Fruit fly (Drosophila melanogaster) whole organism, embryonic: ENCODE measurements around the gene Brms1.

ENCODE experiments used
- Asciz ChIP-seq: fragments of 200-800 bp; sonication (Bioruptor generic); optimal IDR thresholded peaks from 2 replicates; lab custom pipeline; 2017; ENCODE audit warnings: missing biosample characterization, mild to moderate bottlenecking, missing genetic modification characterization, missing genetic modification reagents
- Bdp1 ChIP-seq: fragments of 200-800 bp; sonication (Bioruptor generic); optimal IDR thresholded peaks from 3 replicates; lab custom pipeline; 2016; ENCODE audit warnings: missing biosample characterization, missing genetic modification characterization
- Bteb2 ChIP-seq: fragments of 200-800 bp; sonication (Bioruptor generic); optimal IDR thresholded peaks from 2 replicates; lab custom pipeline; 2016; ENCODE audit warnings: missing biosample characterization, missing genetic modification characterization
- CG10267 ChIP-seq: fragments of 200-800 bp; sonication (Bioruptor generic); optimal IDR thresholded peaks from 2 replicates; lab custom pipeline; 2018; ENCODE audit warnings: missing biosample characterization, mild to moderate bottlenecking, missing genetic modification characterization, moderate library complexity
- CG10654 ChIP-seq: fragments of 200-800 bp; sonication (Bioruptor generic); optimal IDR thresholded peaks from 2 replicates; lab custom pipeline; 2016; ENCODE audit warnings: missing biosample characterization, missing genetic modification characterization
- CG11456 ChIP-seq: fragments of 200-800 bp; sonication (Bioruptor generic); IDR thresholded peaks from 3 replicates; pipeline ENCODE4 v1.3.6; 2022; ENCODE audit warnings: missing biosample characterization, missing genetic modification characterization
- CG12104 ChIP-seq: fragments of 200-800 bp; sonication (Bioruptor generic); optimal IDR thresholded peaks from 3 replicates; lab custom pipeline; 2016; ENCODE audit warnings: missing biosample characterization, missing genetic modification characterization
- CG12744 ChIP-seq: fragments of 200-800 bp; sonication (Bioruptor generic); optimal IDR thresholded peaks from 2 replicates; lab custom pipeline; 2016; ENCODE audit warnings: missing biosample characterization, missing genetic modification characterization
- CG12769 ChIP-seq: fragments of 200-800 bp; sonication (Bioruptor generic); optimal IDR thresholded peaks from 2 replicates; lab custom pipeline; 2019; ENCODE audit warnings: missing biosample characterization, mild to moderate bottlenecking, missing genetic modification characterization, moderate library complexity
- CG13123 ChIP-seq: fragments of 200-800 bp; sonication (Bioruptor generic); optimal IDR thresholded peaks from 2 replicates; lab custom pipeline; 2016; ENCODE audit warnings: missing biosample characterization, missing genetic modification characterization
- CG14710 ChIP-seq: fragments of 200-800 bp; sonication (Bioruptor generic); optimal IDR thresholded peaks from 3 replicates; lab custom pipeline; 2019; ENCODE audit warnings: missing biosample characterization, mild to moderate bottlenecking, missing genetic modification characterization, moderate library complexity
- CG15514 ChIP-seq: fragments of 200-800 bp; sonication (Bioruptor generic); optimal IDR thresholded peaks from 3 replicates; lab custom pipeline; 2017; ENCODE audit warnings: missing biosample characterization, missing genetic modification characterization, mild to moderate bottlenecking, moderate library complexity, missing genetic modification reagents
- CG15601 ChIP-seq: fragments of 200-800 bp; sonication (Bioruptor generic); optimal IDR thresholded peaks from 3 replicates; lab custom pipeline; 2019; ENCODE audit warnings: missing biosample characterization, mild to moderate bottlenecking, missing genetic modification characterization, moderate library complexity
- CG18764 ChIP-seq: fragments of 200-800 bp; sonication (Bioruptor generic); optimal IDR thresholded peaks from 3 replicates; lab custom pipeline; 2016; ENCODE audit warnings: missing biosample characterization, missing genetic modification characterization
- CG2202 ChIP-seq: fragments of 200-800 bp; sonication (Bioruptor generic); optimal IDR thresholded peaks from 2 replicates; lab custom pipeline; 2018; ENCODE audit warnings: missing biosample characterization, mild to moderate bottlenecking, missing genetic modification characterization
- CG2678 ChIP-seq: fragments of 200-800 bp; sonication (Bioruptor generic); optimal IDR thresholded peaks from 3 replicates; lab custom pipeline; 2019; ENCODE audit warnings: missing biosample characterization, mild to moderate bottlenecking, missing genetic modification characterization, moderate library complexity
- CG3995 ChIP-seq: fragments of 200-800 bp; sonication (Bioruptor generic); optimal IDR thresholded peaks from 3 replicates; lab custom pipeline; 2016; ENCODE audit warnings: missing biosample characterization, missing genetic modification characterization
- CG7963 ChIP-seq: fragments of 200-800 bp; sonication (Bioruptor generic); IDR thresholded peaks from 3 replicates; pipeline ENCODE4 v1.3.6; 2022; ENCODE audit warnings: missing biosample characterization, missing genetic modification characterization; ENCODE audit not compliant: partially characterized antibody
- CG8359 ChIP-seq: fragments of 200-800 bp; sonication (Bioruptor generic); optimal IDR thresholded peaks from 2 replicates; lab custom pipeline; 2017; ENCODE audit warnings: missing biosample characterization, mild to moderate bottlenecking, missing genetic modification characterization, borderline replicate concordance
- CG9727 ChIP-seq: fragments of 200-800 bp; sonication (Bioruptor generic); optimal IDR thresholded peaks from 3 replicates; lab custom pipeline; 2017; ENCODE audit warnings: missing biosample characterization, mild to moderate bottlenecking, missing genetic modification characterization
- CTCF ChIP-seq: fragments of 200-800 bp; sonication (Bioruptor generic); optimal IDR thresholded peaks from 2 replicates; lab custom pipeline; 2017; ENCODE audit warnings: missing biosample characterization, mild to moderate bottlenecking, missing genetic modification characterization, moderate library complexity
- Camta ChIP-seq: fragments of 200-800 bp; sonication (Bioruptor generic); optimal IDR thresholded peaks from 2 replicates; lab custom pipeline; 2016; ENCODE audit warnings: missing biosample characterization, missing genetic modification characterization
- CoRest ChIP-seq: fragments of 200-800 bp; sonication (Bioruptor generic); optimal IDR thresholded peaks from 3 replicates; lab custom pipeline; 2018; ENCODE audit warnings: missing biosample characterization, mild to moderate bottlenecking, missing genetic modification characterization, moderate library complexity
- Dip2 ChIP-seq: fragments of 200-800 bp; sonication (Bioruptor generic); IDR thresholded peaks from 2 replicates; pipeline ENCODE4 v1.3.6; 2022; ENCODE audit warnings: missing biosample characterization, missing genetic modification characterization
- Fer1 ChIP-seq: fragments of 200-800 bp; sonication (Bioruptor generic); optimal IDR thresholded peaks from 2 replicates; lab custom pipeline; 2017; ENCODE audit warnings: missing biosample characterization, mild to moderate bottlenecking, missing genetic modification characterization
- HHEX ChIP-seq: fragments of 200-800 bp; sonication (Bioruptor generic); optimal IDR thresholded peaks from 3 replicates; lab custom pipeline; 2017; ENCODE audit warnings: missing biosample characterization, mild to moderate bottlenecking, missing genetic modification characterization, missing genetic modification reagents
- Hr51 ChIP-seq, 2 experiments: fragments of 200-800 bp; sonication (Bioruptor generic); optimal IDR thresholded peaks; 2 replicates in 1 of 2; 3 replicates in 1 of 2; lab custom pipeline; 2016 to 2018; ENCODE audit warnings: missing biosample characterization in 2 of 2, missing genetic modification characterization in 2 of 2, mild to moderate bottlenecking in 1 of 2, moderate library complexity in 1 of 2
- Hr78 ChIP-seq, 2 experiments: fragments of 200-800 bp in 1 of 2; fragments of >200 bp in 1 of 2; sonication (Bioruptor generic) in 1 of 2; optimal IDR thresholded peaks; 2 replicates each; lab custom pipeline; 2017 to 2019; ENCODE audit warnings: missing biosample characterization in 2 of 2, missing genetic modification characterization in 2 of 2, mild to moderate bottlenecking in 1 of 2, moderate library complexity in 1 of 2
- Ravus ChIP-seq: fragments of 200-800 bp; sonication (Bioruptor generic); IDR thresholded peaks from 2 replicates; pipeline ENCODE4 v1.3.6; 2022; ENCODE audit warnings: missing biosample characterization, missing genetic modification characterization
- Rfx ChIP-seq: fragments of 200-800 bp; sonication (Bioruptor generic); IDR thresholded peaks from 2 replicates; pipeline ENCODE4 v1.3.6; 2022; ENCODE audit warnings: missing biosample characterization, missing genetic modification characterization
- Sry-β ChIP-seq: fragments of 200-800 bp; sonication (Bioruptor generic); optimal IDR thresholded peaks from 2 replicates; lab custom pipeline; 2018; ENCODE audit warnings: missing biosample characterization, mild to moderate bottlenecking, missing genetic modification characterization, moderate library complexity
- Vsx1 ChIP-seq: fragments of 200-800 bp; sonication (Bioruptor generic); optimal IDR thresholded peaks from 2 replicates; lab custom pipeline; 2017; ENCODE audit warnings: missing biosample characterization, mild to moderate bottlenecking, missing genetic modification characterization, missing genetic modification reagents
- ara ChIP-seq: fragments of 200-800 bp; sonication (Bioruptor generic); IDR thresholded peaks from 2 replicates; pipeline ENCODE4 v1.3.6; 2022; ENCODE audit warnings: missing biosample characterization, missing genetic modification characterization
- croc ChIP-seq: fragments of 200-800 bp; sonication (Bioruptor generic); conservative IDR thresholded peaks from 3 replicates; pipeline ENCODE4 v1.3.6; 2022; ENCODE audit warnings: missing biosample characterization, missing genetic modification characterization
- crp ChIP-seq, 2 experiments: fragments of 200-800 bp; sonication (Bioruptor generic); optimal IDR thresholded peaks; 2 replicates in 1 of 2; 3 replicates in 1 of 2; lab custom pipeline; 2017; ENCODE audit warnings: missing biosample characterization in 2 of 2, missing genetic modification characterization in 2 of 2, mild to moderate bottlenecking in 1 of 2, moderate library complexity in 1 of 2
- dmrt99B ChIP-seq: fragments of 200-800 bp; sonication (Bioruptor generic); optimal IDR thresholded peaks from 2 replicates; lab custom pipeline; 2018; ENCODE audit warnings: missing biosample characterization, mild to moderate bottlenecking, missing genetic modification characterization, moderate library complexity
- eyg ChIP-seq: fragments of 200-800 bp; sonication (Bioruptor generic); optimal IDR thresholded peaks from 3 replicates; lab custom pipeline; 2016; ENCODE audit warnings: missing biosample characterization, missing genetic modification characterization
- fd3F ChIP-seq: fragments of 200-800 bp; sonication (Bioruptor generic); optimal IDR thresholded peaks from 2 replicates; lab custom pipeline; 2018; ENCODE audit warnings: missing biosample characterization, mild to moderate bottlenecking, missing genetic modification characterization, moderate library complexity
- fd64A ChIP-seq: fragments of 200-800 bp; sonication (Bioruptor generic); optimal IDR thresholded peaks from 3 replicates; lab custom pipeline; 2018; ENCODE audit warnings: missing biosample characterization, mild to moderate bottlenecking, missing genetic modification characterization
- jumu ChIP-seq: fragments of 200-800 bp; sonication (Bioruptor generic); optimal IDR thresholded peaks from 3 replicates; lab custom pipeline; 2016; ENCODE audit warnings: missing biosample characterization, missing genetic modification characterization
- kni ChIP-seq: fragments of 200-800 bp; sonication (Bioruptor generic); optimal IDR thresholded peaks from 3 replicates; lab custom pipeline; 2017; ENCODE audit warnings: mild to moderate bottlenecking, missing biosample characterization, missing genetic modification reagents, missing genetic modification characterization
- lab ChIP-seq: fragments of 200-800 bp; sonication (Bioruptor generic); optimal IDR thresholded peaks from 3 replicates; lab custom pipeline; 2017; ENCODE audit warnings: missing biosample characterization, missing genetic modification characterization, mild to moderate bottlenecking, moderate library complexity, missing genetic modification reagents
- maf-S ChIP-seq: fragments of 200-800 bp; sonication (Bioruptor generic); optimal IDR thresholded peaks from 2 replicates; lab custom pipeline; 2016; ENCODE audit warnings: missing biosample characterization, missing genetic modification characterization
- mirr ChIP-seq: fragments of 200-800 bp; sonication (Bioruptor generic); optimal IDR thresholded peaks from 3 replicates; lab custom pipeline; 2018; ENCODE audit warnings: missing biosample characterization, mild to moderate bottlenecking, missing genetic modification characterization
- nerfin-1 ChIP-seq: fragments of 200-800 bp; sonication (Bioruptor generic); optimal IDR thresholded peaks from 3 replicates; lab custom pipeline; 2019; ENCODE audit warnings: missing biosample characterization, mild to moderate bottlenecking, missing genetic modification characterization, moderate library complexity
- onecut ChIP-seq: fragments of 200-800 bp; sonication (Bioruptor generic); IDR thresholded peaks from 2 replicates; pipeline ENCODE4 v1.3.6; 2022; ENCODE audit warnings: missing biosample characterization, missing genetic modification characterization
- sens ChIP-seq: fragments of 200-800 bp; sonication (Bioruptor generic); peaks from one replicate; lab custom pipeline; 2016; ENCODE audit warnings: missing biosample characterization, missing genetic modification characterization
- unpg ChIP-seq: fragments of 200-800 bp; sonication (Bioruptor generic); optimal IDR thresholded peaks from 3 replicates; lab custom pipeline; 2018; ENCODE audit warnings: missing biosample characterization, mild to moderate bottlenecking, missing genetic modification characterization, moderate library complexity
- vvl ChIP-seq: fragments of 200-800 bp; sonication (Bioruptor generic); IDR thresholded peaks from 2 replicates; pipeline ENCODE4 v1.3.6; 2022; ENCODE audit warnings: missing biosample characterization, missing genetic modification characterization
- wor ChIP-seq: fragments of 200-800 bp; sonication (Bioruptor generic); IDR thresholded peaks from 2 replicates; pipeline ENCODE4 v1.3.6; 2022; ENCODE audit warnings: missing biosample characterization, missing genetic modification characterization

The Brms1 gene

dm6 chrX:12889075-12889474 lies 20.3 kb downstream of the Brms1 start (continued):
- TF ChIP-seq CG12744 (no peak), Fer1 (GFP tag; lab: Kevin White, UChicago) (peak; percentile 25), Camta (GFP tag; lab: Kevin White, UChicago) (no peak), onecut (GFP tag; lab: Robert Waterston, UW) (peak; percentile 23; the same call in 1 of the 2 replicates), Dip2 (GFP tag; lab: Robert Waterston, UW) (no peak), Bteb2 (GFP tag; lab: Kevin White, UChicago) (no peak), CoRest (tag; lab: Kevin White, UChicago) (peak; percentile 7), CG12769 (tag; lab: Kevin White, UChicago) (peak; percentile 69), CG12104 (GFP tag; lab: Kevin White, UChicago) (peak; percentile 2), sens (GFP tag; lab: Kevin White, UChicago) (peak; percentile 88), Bdp1 (GFP tag; lab: Kevin White, UChicago) (no peak), CG11456 (GFP tag; lab: Robert Waterston, UW) (no peak), Vsx1 (GFP tag; lab: Kevin White, UChicago) (no peak), CG10267 (tag; lab: Kevin White, UChicago) (peak; percentile 26), CG15601 (tag; lab: Kevin White, UChicago) (peak; percentile 60), fd64A (peak; percentile 72), CG15514 (GFP tag; lab: Kevin White, UChicago) (peak; percentile 27), Ravus (GFP tag; lab: Robert Waterston, UW) (no peak), ara (no peak), Sry-β (GFP tag; lab: Kevin White, UChicago) (no peak), Rfx (GFP tag; lab: Robert Waterston, UW) (peak; percentile 12; the same call in 1 of the 2 replicates), Asciz (peak; percentile 67), CG14710 (peak; percentile 39), kni (GFP tag; lab: Kevin White, UChicago) (peak; percentile 51), CG18764 (GFP tag; lab: Kevin White, UChicago) (peak; percentile 20), Hr78 (GFP tag; optimal IDR thresholded peaks at IDR 0.05; lab: Kevin White, UChicago) (no peak), vvl (GFP tag; lab: Robert Waterston, UW) (0 out of 2 replicates have a peak, but pooled peaks have one; percentile 16), mirr (GFP tag; lab: Kevin White, UChicago) (peak; percentile 33), nerfin-1 (tag; lab: Kevin White, UChicago) (peak; percentile 41), lab (GFP tag; lab: Kevin White, UChicago) (peak; percentile 62), eyg (GFP tag; lab: Kevin White, UChicago) (no peak), croc (no peak), CG8359 (GFP tag; lab: Kevin White, UChicago) (peak; percentile 36), CG13123 (no peak), unpg (GFP tag; lab: Kevin White, UChicago) (peak; percentile 18), CG2202 (tag; lab: Kevin White, UChicago) (peak; percentile 65), CG3995 (GFP tag; lab: Kevin White, UChicago) (no peak), CTCF (peak; percentile 17), jumu (GFP tag; lab: Kevin White, UChicago) (no peak), dmrt99B (tag; lab: Kevin White, UChicago) (peak; percentile 37), fd3F (peak; percentile 8), Hr51 (GFP tag; optimal IDR thresholded peaks at IDR 0.05; lab: Kevin White, UChicago) (no peak), CG7963 (GFP tag; lab: Robert Waterston, UW) (no peak), CG9727 (GFP tag; lab: Kevin White, UChicago) (peak; percentile 12), CG10654 (no peak), wor (GFP tag; lab: Robert Waterston, UW) (no peak), CG2678 (tag; lab: Kevin White, UChicago) (peak; percentile 51), crp (GFP tag; optimal IDR thresholded peaks at IDR 0.05; lab: Kevin White, UChicago) (no peak), HHEX (GFP tag; lab: Kevin White, UChicago) (peak; percentile 25), maf-S (GFP tag; lab: Kevin White, UChicago) (no peak)
